Worm (Caenorhabditis elegans) whole organism, L3 larva: ENCODE data around the gene cee-1.

Experiments
- aly-2 ChIP-seq: fragments of 150-350 bp; optimal IDR thresholded peaks from 2 replicates; lab custom pipeline; 2014; ENCODE audit warnings: missing biosample characterization, missing genetic modification characterization
- ama-1 ChIP-seq: fragments of 150-350 bp; optimal IDR thresholded peaks from 2 replicates; lab custom pipeline; 2018
- egl-27 ChIP-seq: sonication (generic microtip); optimal IDR thresholded peaks from 4 replicates; lab custom pipeline; 2017; ENCODE audit warnings: missing biosample characterization, missing genetic modification reagents, missing genetic modification characterization
- nfya-1 ChIP-seq: sonication (generic microtip); optimal IDR thresholded peaks from 2 replicates; lab custom pipeline; 2017; ENCODE audit warnings: missing genetic modification characterization, mild to moderate bottlenecking, missing compliant biosample characterization, antibody characterized with exemption, moderate library complexity; ENCODE audit not compliant: insufficient read depth
- nhr-77 ChIP-seq: fragments of 150-350 bp; optimal IDR thresholded peaks from 2 replicates; lab custom pipeline; 2014; ENCODE audit warnings: missing biosample characterization, missing genetic modification characterization
- pha-4 ChIP-seq: fragments of 150-350 bp; optimal IDR thresholded peaks from 2 replicates; lab custom pipeline; 2014; ENCODE audit warnings: missing biosample characterization, missing genetic modification reagents, missing genetic modification characterization
- unc-62 ChIP-seq: fragments of 150-350 bp; sonication (generic microtip); optimal IDR thresholded peaks from 4 replicates; lab custom pipeline; 2014; ENCODE audit warnings: missing biosample characterization, missing genetic modification reagents, missing genetic modification characterization

DNA sequence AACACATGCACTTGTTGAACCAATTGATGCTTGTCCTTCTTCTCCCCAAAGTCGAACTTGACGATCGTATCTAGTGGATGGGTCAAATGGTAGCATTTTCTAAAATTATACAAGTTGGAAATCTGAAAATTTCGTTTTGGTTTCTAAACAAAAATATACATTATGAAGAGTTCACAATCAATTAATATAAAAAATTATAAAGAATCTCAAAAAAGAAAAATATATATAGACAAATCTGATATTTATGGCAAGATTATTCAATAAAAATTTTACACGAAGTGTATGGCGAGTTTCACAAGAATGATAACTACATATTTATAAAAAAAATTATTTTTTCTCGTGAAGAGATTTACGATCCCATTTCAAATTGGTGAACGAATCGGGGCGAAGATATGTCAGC, 7.7 kb downstream of the cee-1 start, which contains the start of gene ula-1:
- TF ChIP-seq nfya-1 (no peak), egl-27 (no peak), aly-2 (tag; lab: Kevin White, UChicago) (no peak), unc-62 (GFP tag; lab: Kevin White, UChicago) (no peak), pha-4 (tag; lab: Kevin White, UChicago) (no peak), nhr-77 (tag; lab: Kevin White, UChicago) (no peak), ama-1 (lab: Kevin White, UChicago) (no peak)
